Worm (Caenorhabditis elegans): ENCODE data around the gene math-41.

- TF ChIP-seq mxl-1 (tag; optimal IDR thresholded peaks at IDR 0.05) (no peak), snpc-4 (GFP tag; optimal IDR thresholded peaks at IDR 0.05) (no peak), snpc-4 (tag; optimal IDR thresholded peaks at IDR 0.05) (no peak), madf-6 (GFP tag; IDR thresholded peaks at IDR 0.05) (no peak), ztf-28 (GFP tag; IDR thresholded peaks at IDR 0.05) (no peak), ceh-100 (GFP tag; IDR thresholded peaks at IDR 0.05) (no peak), F52B5.7 (tag; optimal IDR thresholded peaks at IDR 0.05) (no peak), ama-1 (optimal IDR thresholded peaks at IDR 0.05) (no peak), ama-1 (GFP tag; optimal IDR thresholded peaks at IDR 0.05) (no peak), cebp-2 (GFP tag; IDR thresholded peaks at IDR 0.05) (no peak), ceh-40 (GFP tag; IDR thresholded peaks at IDR 0.05) (no peak), xnd-1 (tag; optimal IDR thresholded peaks at IDR 0.05) (no peak)
Measured at ce11 chrII:1850299-1850698, 25.9 kb downstream of the math-41 start, which contains the start of gene fbxb-96.

Data from whole organism, young adult.